2 fruit fly cellular contexts compared by ENCODE assay signal in the genomic region with DNA sequence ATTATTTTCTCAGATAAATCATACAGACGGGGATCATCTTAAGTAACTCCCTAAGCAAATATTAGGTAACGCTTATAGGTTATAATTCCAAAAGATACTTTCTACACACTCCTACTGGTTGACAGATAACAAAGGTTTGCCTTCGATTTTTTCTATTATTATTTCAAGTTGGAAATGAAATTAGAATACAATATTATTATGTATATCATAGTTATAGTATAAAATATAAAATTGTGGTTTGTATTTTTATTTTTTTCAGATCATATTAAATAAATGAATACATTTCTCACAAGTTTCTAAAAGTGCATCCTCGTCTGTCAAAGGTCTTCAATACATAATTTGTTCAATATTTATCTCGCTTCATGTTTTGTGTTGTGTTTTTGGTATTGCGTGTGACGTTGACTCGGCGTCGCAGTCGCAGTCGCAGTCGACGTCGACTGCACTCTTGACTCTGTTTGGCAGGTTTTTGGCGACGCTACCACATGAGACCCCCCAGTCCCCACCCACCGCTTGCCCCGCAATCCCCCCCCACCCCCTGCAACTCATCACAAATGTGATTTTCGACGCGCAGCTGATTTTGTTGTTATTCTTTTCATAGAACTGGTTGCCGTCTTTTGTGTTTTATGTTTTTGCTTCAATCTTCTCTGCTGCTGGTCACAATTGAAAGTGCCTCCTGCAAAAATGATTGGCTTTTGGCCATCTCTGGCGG.
TF ChIP-seq lines count a peak whose summit lies in the region.

No protein-coding gene starts in this region.

TF ChIP-seq in whole organism, embryonic, 481 proteins besides CTCF, POLR2A, EP300 and RAD21 (continued from another document):
- TF ChIP-seq crol (GFP tag; IDR thresholded peaks at IDR 0.05; lab: Robert Waterston, UW) = peak; percentile 91
- TF ChIP-seq rib (GFP tag; IDR thresholded peaks at IDR 0.05; lab: Robert Waterston, UW) = peak; percentile 24; the same call in 1 of the 2 replicates
- TF ChIP-seq D19B (GFP tag; optimal IDR thresholded peaks at IDR 0.05; lab: Kevin White, UChicago) = no peak
- TF ChIP-seq CG34376 (GFP tag; optimal IDR thresholded peaks at IDR 0.05; lab: Kevin White, UChicago) = no peak
- TF ChIP-seq CG8765 (GFP tag; IDR thresholded peaks at IDR 0.05; lab: Robert Waterston, UW) = no peak
- 0 out of 3 replicates have a peak, but pooled peaks have one; percentile 10 for TF ChIP-seq dysf (GFP tag; IDR thresholded peaks at IDR 0.05; lab: Robert Waterston, UW)
- TF ChIP-seq Sox102F (GFP tag; optimal IDR thresholded peaks at IDR 0.05; lab: Kevin White, UChicago) = peak; percentile 18
- no peak for TF ChIP-seq CG17802 (tag; optimal IDR thresholded peaks at IDR 0.05; lab: Kevin White, UChicago)
- peak; percentile 95 for TF ChIP-seq CG8281 (tag; optimal IDR thresholded peaks at IDR 0.05; lab: Kevin White, UChicago)
- TF ChIP-seq CG7271 (tag; optimal IDR thresholded peaks at IDR 0.05; lab: Kevin White, UChicago) = no peak
- no peak for TF ChIP-seq E2f2 (GFP tag; IDR thresholded peaks at IDR 0.05; lab: Robert Waterston, UW)
- TF ChIP-seq Adf1 (GFP tag; IDR thresholded peaks at IDR 0.05; lab: Robert Waterston, UW) = peak; percentile 73
- TF ChIP-seq gem (tag; optimal IDR thresholded peaks at IDR 0.05; lab: Kevin White, UChicago) = peak; percentile 31
- TF ChIP-seq CG43689 (GFP tag; IDR thresholded peaks at IDR 0.05; lab: Robert Waterston, UW) = no peak
- TF ChIP-seq Ptx1 (GFP tag; IDR thresholded peaks at IDR 0.05; lab: Robert Waterston, UW) = no peak
- TF ChIP-seq CG10274 (GFP tag; optimal IDR thresholded peaks at IDR 0.05; lab: Kevin White, UChicago) = no peak
- no peak for TF ChIP-seq dimm (GFP tag; IDR thresholded peaks at IDR 0.05; lab: Robert Waterston, UW)
TF ChIP-seq in whole organism, embryonic: peak in this region for 16.

TF ChIP-seq in whole organism, prepupa, 60 proteins besides CTCF, POLR2A, EP300 and RAD21 (continued from another document):
- TF ChIP-seq achi (GFP tag; optimal IDR thresholded peaks at IDR 0.05; lab: Kevin White, UChicago) (peak; percentile 5), CG7368 (GFP tag; optimal IDR thresholded peaks at IDR 0.05; lab: Kevin White, UChicago) (no peak), CG34406 (GFP tag; optimal IDR thresholded peaks at IDR 0.05; lab: Kevin White, UChicago) (peak; percentile 64), lz (GFP tag; optimal IDR thresholded peaks at IDR 0.05; lab: Kevin White, UChicago) (peak; percentile 37), Sox102F (GFP tag; optimal IDR thresholded peaks at IDR 0.05; lab: Kevin White, UChicago) (peak; percentile 49), fd85E (GFP tag; optimal IDR thresholded peaks at IDR 0.05; lab: Kevin White, UChicago) (no peak), Hr38 (GFP tag; optimal IDR thresholded peaks at IDR 0.05; lab: Kevin White, UChicago) (no peak), CG11902 (GFP tag; optimal IDR thresholded peaks at IDR 0.05; lab: Kevin White, UChicago) (no peak), Eip78C (GFP tag; lab: Kevin White, UChicago) (no peak), CG15336 (GFP tag; IDR thresholded peaks at IDR 0.05; lab: Robert Waterston, UW) (peak; percentile 58), spab (GFP tag; optimal IDR thresholded peaks at IDR 0.05; lab: Kevin White, UChicago) (no peak), CG31627 (GFP tag; optimal IDR thresholded peaks at IDR 0.05; lab: Kevin White, UChicago) (peak; percentile 22), esn (GFP tag; optimal IDR thresholded peaks at IDR 0.05; lab: Kevin White, UChicago) (no peak), CG10669 (GFP tag; optimal IDR thresholded peaks at IDR 0.05; lab: Kevin White, UChicago) (no peak), Gug (GFP tag; IDR thresholded peaks at IDR 0.05; lab: Robert Waterston, UW) (no peak), OdsH (GFP tag; optimal IDR thresholded peaks at IDR 0.05; lab: Kevin White, UChicago) (peak; percentile 33), eg (GFP tag; IDR thresholded peaks at IDR 0.05; lab: Robert Waterston, UW) (no peak; the same call in 2 of the 3 replicates), dsx (GFP tag; optimal IDR thresholded peaks at IDR 0.05; lab: Kevin White, UChicago; ENCODE audit: poor library complexity, severe bottlenecking) (no peak), CG1621 (tag; optimal IDR thresholded peaks at IDR 0.05; lab: Kevin White, UChicago) (no peak), Ets96B (tag; optimal IDR thresholded peaks at IDR 0.05; lab: Kevin White, UChicago) (no peak), Met (GFP tag; optimal IDR thresholded peaks at IDR 0.05; lab: Kevin White, UChicago) (peak; percentile 64), CG6163 (GFP tag; IDR thresholded peaks at IDR 0.05; lab: Robert Waterston, UW) (no peak), dac (GFP tag; optimal IDR thresholded peaks at IDR 0.05; lab: Kevin White, UChicago) (no peak), CG6276 (GFP tag; optimal IDR thresholded peaks at IDR 0.05; lab: Kevin White, UChicago) (peak; percentile 25), cyc (GFP tag; optimal IDR thresholded peaks at IDR 0.05; lab: Kevin White, UChicago) (peak; percentile 2), CG11294 (GFP tag; IDR thresholded peaks at IDR 0.05; lab: Robert Waterston, UW) (peak; percentile 13; the same call in 1 of the 2 replicates), net (GFP tag; optimal IDR thresholded peaks at IDR 0.05; lab: Kevin White, UChicago) (peak; percentile 13), CG9139 (GFP tag; optimal IDR thresholded peaks at IDR 0.05; lab: Kevin White, UChicago) (no peak), Eip75B (GFP tag; optimal IDR thresholded peaks at IDR 0.05; lab: Kevin White, UChicago) (no peak), CG6792 (GFP tag; optimal IDR thresholded peaks at IDR 0.05; lab: Kevin White, UChicago) (peak; percentile 40), acj6 (GFP tag; optimal IDR thresholded peaks at IDR 0.05; lab: Kevin White, UChicago) (peak; percentile 49), Smox (GFP tag; optimal IDR thresholded peaks at IDR 0.05; lab: Kevin White, UChicago) (peak; percentile 56), topi (GFP tag; optimal IDR thresholded peaks at IDR 0.05; lab: Kevin White, UChicago) (no peak), svp (GFP tag; lab: Kevin White, UChicago) (peak; percentile 88), Blimp-1 (GFP tag; optimal IDR thresholded peaks at IDR 0.05; lab: Kevin White, UChicago) (peak; percentile 27), CG6808 (GFP tag; optimal IDR thresholded peaks at IDR 0.05; lab: Kevin White, UChicago) (no peak), CG3032 (tag; optimal IDR thresholded peaks at IDR 0.05; lab: Kevin White, UChicago) (no peak), CG16779 (tag; optimal IDR thresholded peaks at IDR 0.05; lab: Kevin White, UChicago) (no peak), Hr39 (GFP tag; optimal IDR thresholded peaks at IDR 0.05; lab: Kevin White, UChicago) (peak; percentile 35)
TF ChIP-seq in whole organism, prepupa: peak in this region for 27.
